Fruit fly (Drosophila melanogaster) whole organism, larva: ENCODE results near the gene Send1.

ENCODE experiments used
- noc ChIP-seq: fragments of 200-800 bp; sonication (Bioruptor generic); optimal IDR thresholded peaks from 3 replicates; lab custom pipeline; 2019; ENCODE audit warnings: missing biosample characterization, mild to moderate bottlenecking, missing genetic modification characterization, moderate library complexity

Send1 gene

DNA sequence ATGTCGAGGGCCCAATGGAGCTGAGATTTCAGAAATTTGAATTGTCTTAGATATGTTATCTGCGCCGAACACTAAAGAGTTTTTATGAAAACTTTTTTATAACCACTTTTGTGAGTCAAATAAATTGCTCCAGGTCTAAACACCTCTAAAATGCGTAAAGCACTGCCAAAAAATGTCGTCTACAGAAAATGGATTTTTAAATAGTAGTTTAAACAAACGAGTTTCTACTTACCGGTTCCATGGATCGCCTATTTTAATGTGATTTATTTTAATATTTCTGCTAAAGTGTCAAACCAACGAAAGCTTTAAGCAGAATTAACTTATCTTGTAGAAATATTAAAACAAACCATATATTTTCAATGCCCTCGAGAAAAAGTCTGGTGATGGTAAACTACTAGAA lies 48.8 kb downstream of the Send1 start, which contains the start of gene CG31668:
Gene CG31668 (minus strand): TSS at position 101 of the 400 bp plus-strand sequence.
- TF ChIP-seq noc, result no peak
